Worm (Caenorhabditis elegans): Measurements from ENCODE around the gene T21D12.7.

- TF ChIP-seq ama-1 (optimal IDR thresholded peaks at IDR 0.05) (no peak), flt-1 (GFP tag; IDR thresholded peaks at IDR 0.05) (peak; percentile 47), tbx-11 (GFP tag; IDR thresholded peaks at IDR 0.05) (peak; percentile 56), tra-4 (tag; optimal IDR thresholded peaks at IDR 0.05) (no peak), ets-7 (tag; optimal IDR thresholded peaks at IDR 0.05) (no peak), tbx-37 (GFP tag; conservative IDR thresholded peaks at IDR 0.05) (peak; percentile 65; the same call in 1 of the 2 replicates), sea-1 (GFP tag; conservative IDR thresholded peaks at IDR 0.05) (peak; percentile 34; the same call in 1 of the 2 replicates), ceh-13 (GFP tag; optimal IDR thresholded peaks at IDR 0.05) (no peak), ceh-36 (tag; optimal IDR thresholded peaks at IDR 0.05) (no peak), hnd-1 (tag; optimal IDR thresholded peaks at IDR 0.05) (peak; percentile 38), F13C5.2 (tag; optimal IDR thresholded peaks at IDR 0.05) (peak; percentile 50), hmg-4 (GFP tag; optimal IDR thresholded peaks at IDR 0.05) (peak; percentile 38), hmbx-1 (tag; optimal IDR thresholded peaks at IDR 0.05) (no peak), scrt-1 (GFP tag; IDR thresholded peaks at IDR 0.05) (peak; percentile 83)
Measured at ce11 chrIV:322497-322896, 31.2 kb upstream of the T21D12.7 start, which contains the start of gene grl-26.

All from whole organism, early embryonic.